Fruit fly (Drosophila melanogaster) whole organism, embryonic: ENCODE measurements around the gene CG11560.

Experiments used
- Awh ChIP-seq: fragments of 200-800 bp; sonication (Bioruptor generic); IDR thresholded peaks from 2 replicates; pipeline ENCODE4, ENCODE4 v1.3.6; 2022; ENCODE audit warnings: missing biosample characterization, missing genetic modification characterization
- BEAF-32 ChIP-seq: fragments of 200-800 bp; sonication (Bioruptor generic); optimal IDR thresholded peaks from 3 replicates; lab custom pipeline; 2017; ENCODE audit warnings: missing biosample characterization, missing genetic modification characterization, mild to moderate bottlenecking, moderate library complexity, missing genetic modification reagents
- Bdp1 ChIP-seq: fragments of 200-800 bp; sonication (Bioruptor generic); optimal IDR thresholded peaks from 3 replicates; lab custom pipeline; 2016; ENCODE audit warnings: missing biosample characterization, missing genetic modification characterization
- CG1024 ChIP-seq: fragments of 200-800 bp; sonication (Bioruptor generic); IDR thresholded peaks from 2 replicates; pipeline ENCODE4 v1.3.6; 2022; ENCODE audit warnings: missing biosample characterization, missing genetic modification characterization
- CG11560 ChIP-seq: fragments of 200-800 bp; sonication (Bioruptor generic); IDR thresholded peaks from 3 replicates; pipeline ENCODE4 v1.3.6; 2022; ENCODE audit warnings: missing biosample characterization, missing genetic modification characterization
- CG11695 ChIP-seq: fragments of 200-800 bp; sonication (Bioruptor generic); IDR thresholded peaks from 3 replicates; pipeline ENCODE4 v1.3.6; 2022; ENCODE audit warnings: missing biosample characterization, missing genetic modification characterization
- CG12155 ChIP-seq: fragments of 200-800 bp; sonication (Bioruptor generic); optimal IDR thresholded peaks from 3 replicates; lab custom pipeline; 2016; ENCODE audit warnings: missing biosample characterization, missing genetic modification characterization
- CG12219 ChIP-seq: fragments of 200-800 bp; sonication (Bioruptor generic); optimal IDR thresholded peaks from 3 replicates; lab custom pipeline; 2018; ENCODE audit warnings: missing biosample characterization, mild to moderate bottlenecking, missing genetic modification characterization
- CG12299 ChIP-seq: fragments of 200-800 bp; sonication (Bioruptor generic); optimal IDR thresholded peaks from 2 replicates; lab custom pipeline; 2018; ENCODE audit warnings: missing biosample characterization, mild to moderate bottlenecking, missing genetic modification characterization
- CG13775 ChIP-seq: fragments of 200-800 bp; sonication (Bioruptor generic); optimal IDR thresholded peaks from 3 replicates; lab custom pipeline; 2017; ENCODE audit warnings: missing biosample characterization, mild to moderate bottlenecking, missing genetic modification characterization
- CG17385 ChIP-seq: fragments of 200-800 bp; sonication (Bioruptor generic); optimal IDR thresholded peaks from 3 replicates; lab custom pipeline; 2018; ENCODE audit warnings: missing biosample characterization, mild to moderate bottlenecking, missing genetic modification characterization
- CG4617 ChIP-seq: fragments of 200-800 bp; sonication (Bioruptor generic); optimal IDR thresholded peaks from 3 replicates; lab custom pipeline; 2016; ENCODE audit warnings: missing biosample characterization, missing genetic modification characterization, borderline replicate concordance
- CG6683 ChIP-seq: fragments of 200-800 bp; sonication (Bioruptor generic); optimal IDR thresholded peaks from 2 replicates; lab custom pipeline; 2017; ENCODE audit warnings: missing biosample characterization, mild to moderate bottlenecking, missing genetic modification characterization, missing genetic modification reagents
- CG6813 ChIP-seq: fragments of 200-800 bp; sonication (Bioruptor generic); optimal IDR thresholded peaks from 2 replicates; lab custom pipeline; 2017; ENCODE audit warnings: missing biosample characterization, missing genetic modification characterization, mild to moderate bottlenecking, moderate library complexity, missing genetic modification reagents
- CG7963 ChIP-seq: fragments of 200-800 bp; sonication (Bioruptor generic); IDR thresholded peaks from 3 replicates; pipeline ENCODE4 v1.3.6; 2022; ENCODE audit warnings: missing biosample characterization, missing genetic modification characterization; ENCODE audit not compliant: partially characterized antibody
- CTCF ChIP-seq: fragments of 200-800 bp; sonication (Bioruptor generic); optimal IDR thresholded peaks from 2 replicates; lab custom pipeline; 2017; ENCODE audit warnings: missing biosample characterization, mild to moderate bottlenecking, missing genetic modification characterization, moderate library complexity
- Chrac-16 ChIP-seq: fragments of 200-800 bp; sonication (Bioruptor generic); optimal IDR thresholded peaks from 3 replicates; lab custom pipeline; 2016; ENCODE audit warnings: missing biosample characterization, missing genetic modification characterization
- CkIIα-i1 ChIP-seq: fragments of 200-800 bp; sonication (Bioruptor generic); IDR thresholded peaks from 2 replicates; pipeline ENCODE4 v1.3.6; 2022; ENCODE audit warnings: missing biosample characterization, missing genetic modification characterization
- D19A ChIP-seq: fragments of 200-800 bp; optimal IDR thresholded peaks from 3 replicates; lab custom pipeline; 2019; ENCODE audit warnings: missing biosample characterization, mild to moderate bottlenecking, missing genetic modification characterization, moderate library complexity
- Dfd ChIP-seq, 2 experiments: fragments of >200 bp; optimal IDR thresholded peaks; 2 replicates each; lab custom pipeline; 2017; ENCODE audit warnings: missing biosample characterization in 2 of 2, missing genetic modification characterization in 2 of 2
- Doc3 ChIP-seq: fragments of 200-800 bp; sonication (Bioruptor generic); IDR thresholded peaks from 3 replicates; pipeline ENCODE4 v1.3.6; 2022; ENCODE audit warnings: missing biosample characterization, missing genetic modification characterization; ENCODE audit not compliant: partially characterized antibody
- Ets65A ChIP-seq: fragments of 200-800 bp; sonication (Bioruptor generic); peaks from one replicate; lab custom pipeline; 2016; ENCODE audit warnings: missing biosample characterization, missing genetic modification characterization
- HLHmδ ChIP-seq: fragments of 200-800 bp; sonication (Bioruptor generic); optimal IDR thresholded peaks from 2 replicates; lab custom pipeline; 2018; ENCODE audit warnings: missing biosample characterization, mild to moderate bottlenecking, missing genetic modification characterization, moderate library complexity
- MBD-R2 ChIP-seq: fragments of 200-800 bp; sonication (Bioruptor generic); IDR thresholded peaks from 2 replicates; pipeline ENCODE4 v1.3.6; 2022; ENCODE audit warnings: missing biosample characterization, missing genetic modification characterization
- Max ChIP-seq: fragments of 200-800 bp; sonication (Bioruptor generic); optimal IDR thresholded peaks from 2 replicates; lab custom pipeline; 2016; ENCODE audit warnings: missing biosample characterization, mild to moderate bottlenecking, missing genetic modification characterization
- Med ChIP-seq: fragments of 200-800 bp; sonication (Bioruptor generic); peaks from one replicate; lab custom pipeline; 2016; ENCODE audit warnings: missing biosample characterization, missing genetic modification characterization, mild to moderate bottlenecking, inconsistent platforms, moderate library complexity
- Myb ChIP-seq: fragments of 200-800 bp; sonication (Bioruptor generic); optimal IDR thresholded peaks from 2 replicates; lab custom pipeline; 2016; ENCODE audit warnings: missing biosample characterization, missing genetic modification characterization
- Poxn ChIP-seq: fragments of 200-800 bp; sonication (Bioruptor generic); IDR thresholded peaks from 2 replicates; pipeline ENCODE4 v1.3.6; 2022; ENCODE audit warnings: missing biosample characterization, missing genetic modification characterization
- Rfx ChIP-seq: fragments of 200-800 bp; sonication (Bioruptor generic); IDR thresholded peaks from 2 replicates; pipeline ENCODE4 v1.3.6; 2022; ENCODE audit warnings: missing biosample characterization, missing genetic modification characterization
- Stat92E ChIP-seq, 3 experiments: fragments of >200 bp in 2 of 3; fragments of 200-800 bp in 1 of 3; sonication (Bioruptor generic) in 1 of 3; optimal IDR thresholded peaks; 2 replicates each; lab custom pipeline; 2017 to 2019; ENCODE audit warnings: missing biosample characterization in 3 of 3, missing genetic modification characterization in 3 of 3, mild to moderate bottlenecking in 1 of 3, moderate library complexity in 1 of 3
- Trl ChIP-seq, 3 experiments: fragments of >200 bp in 2 of 3; fragments of 200-800 bp in 1 of 3; sonication (Bioruptor generic) in 1 of 3; optimal IDR thresholded peaks; 2 replicates in 1 of 3; 3 replicates in 2 of 3; lab custom pipeline; 2016 to 2017; ENCODE audit warnings: missing biosample characterization in 1 of 3, missing genetic modification characterization in 1 of 3
- abd-A ChIP-seq: fragments of 200-800 bp; sonication (Bioruptor generic); optimal IDR thresholded peaks from 3 replicates; lab custom pipeline; 2019; ENCODE audit warnings: missing biosample characterization, mild to moderate bottlenecking, missing genetic modification characterization, moderate library complexity
- ap ChIP-seq: fragments of 200-800 bp; sonication (Bioruptor generic); IDR thresholded peaks from 2 replicates; pipeline ENCODE4 v1.3.6; 2022; ENCODE audit warnings: missing biosample characterization, missing genetic modification characterization
- bbx ChIP-seq: fragments of 200-800 bp; sonication (Bioruptor generic); IDR thresholded peaks from 2 replicates; pipeline ENCODE4 v1.3.6; 2022; ENCODE audit warnings: missing biosample characterization, missing genetic modification characterization; ENCODE audit not compliant: partially characterized antibody
- btn ChIP-seq: fragments of 200-800 bp; sonication (Bioruptor generic); optimal IDR thresholded peaks from 2 replicates; lab custom pipeline; 2016; ENCODE audit warnings: missing biosample characterization, missing genetic modification characterization
- chinmo ChIP-seq: fragments of 200-800 bp; sonication (Bioruptor generic); IDR thresholded peaks from 4 replicates; pipeline ENCODE4 v1.3.6; 2022; ENCODE audit warnings: missing biosample characterization, missing genetic modification characterization; ENCODE audit not compliant: partially characterized antibody
- gfzf ChIP-seq: fragments of 200-800 bp; sonication (Bioruptor generic); optimal IDR thresholded peaks from 2 replicates; lab custom pipeline; 2016; ENCODE audit warnings: missing biosample characterization, mild to moderate bottlenecking, missing genetic modification characterization, moderate library complexity
- lab ChIP-seq: fragments of 200-800 bp; sonication (Bioruptor generic); optimal IDR thresholded peaks from 3 replicates; lab custom pipeline; 2017; ENCODE audit warnings: missing biosample characterization, missing genetic modification characterization, mild to moderate bottlenecking, moderate library complexity, missing genetic modification reagents
- peb ChIP-seq: fragments of 200-800 bp; sonication (Bioruptor generic); IDR thresholded peaks from 2 replicates; pipeline ENCODE4 v1.3.6; 2022; ENCODE audit warnings: missing biosample characterization, missing genetic modification characterization
- prd ChIP-seq, 3 experiments: fragments of >200 bp in 2 of 3; fragments of 200-800 bp in 1 of 3; sonication (Bioruptor generic) in 1 of 3; optimal IDR thresholded peaks in 2 of 3; IDR thresholded peaks in 1 of 3; 2 replicates in 2 of 3; 3 replicates in 1 of 3; pipeline versions ENCODE4 v1.3.6 to Lab custom; 2017 to 2022; ENCODE audit warnings: missing biosample characterization in 1 of 3, missing genetic modification characterization in 1 of 3
- psq ChIP-seq: fragments of 200-800 bp; sonication (Bioruptor generic); optimal IDR thresholded peaks from 2 replicates; lab custom pipeline; 2017; ENCODE audit warnings: missing biosample characterization, missing genetic modification characterization
- pzg ChIP-seq: fragments of 200-800 bp; sonication (Bioruptor generic); optimal IDR thresholded peaks from 3 replicates; lab custom pipeline; 2018; ENCODE audit warnings: missing biosample characterization, mild to moderate bottlenecking, missing genetic modification characterization, moderate library complexity
- seq ChIP-seq: fragments of 200-800 bp; sonication (Bioruptor generic); IDR thresholded peaks from 2 replicates; pipeline ENCODE4 v1.3.6; 2022; ENCODE audit warnings: missing biosample characterization, missing genetic modification characterization
- so ChIP-seq: fragments of 200-800 bp; sonication (Bioruptor generic); IDR thresholded peaks from 3 replicates; pipeline ENCODE4 v1.3.6; 2022; ENCODE audit warnings: missing biosample characterization, missing genetic modification characterization
- tx ChIP-seq: fragments of 200-800 bp; sonication (Bioruptor generic); optimal IDR thresholded peaks from 2 replicates; lab custom pipeline; 2016; ENCODE audit warnings: missing biosample characterization, missing genetic modification characterization
- vfl ChIP-seq: fragments of 200-800 bp; sonication (Bioruptor generic); optimal IDR thresholded peaks from 2 replicates; lab custom pipeline; 2016; ENCODE audit warnings: missing biosample characterization, missing genetic modification characterization
- wdn ChIP-seq: fragments of 200-800 bp; sonication (Bioruptor generic); IDR thresholded peaks from 2 replicates; pipeline ENCODE4 v1.3.6; 2022; ENCODE audit warnings: missing biosample characterization, missing genetic modification characterization

The CG11560 gene

dm6 chr3L:12146970-12147369 is 27.2 kb downstream of the CG11560 start:
- TF ChIP-seq bbx (GFP tag; lab: Robert Waterston, UW) (peak; percentile 35; the same call in 1 of the 2 replicates), psq (GFP tag; lab: Kevin White, UChicago) (peak; percentile 76), Dfd (GFP tag; optimal IDR thresholded peaks at IDR 0.05; lab: Kevin White, UChicago) (no peak), wdn (GFP tag; lab: Robert Waterston, UW) (no peak), CG12155 (GFP tag; lab: Kevin White, UChicago) (peak; percentile 85), Trl (optimal IDR thresholded peaks at IDR 0.05; lab: Kevin White, UChicago) (peak; percentile 64 to 68), Trl (GFP tag; optimal IDR thresholded peaks at IDR 0.05; lab: Kevin White, UChicago) (no peak), Doc3 (0 out of 3 replicates have a peak, but pooled peaks have one; percentile 17)

- TF ChIP-seq CG12219 (GFP tag; lab: Kevin White, UChicago) (no peak), CG1024 (GFP tag; lab: Robert Waterston, UW) (no peak), seq (GFP tag; lab: Robert Waterston, UW) (no peak), CG4617 (no peak), pzg (GFP tag; lab: Kevin White, UChicago) (peak; percentile 29), D19A (tag; lab: Kevin White, UChicago) (no peak), gfzf (peak; percentile 60), BEAF-32 (GFP tag; lab: Kevin White, UChicago) (peak; percentile 7), MBD-R2 (GFP tag; lab: Robert Waterston, UW) (peak; percentile 47; the same call in 1 of the 2 replicates), prd (optimal IDR thresholded peaks at IDR 0.05; lab: Kevin White, UChicago) (no peak), prd (GFP tag; IDR thresholded peaks at IDR 0.05; lab: Robert Waterston, UW) (no peak), Chrac-16 (GFP tag; lab: Kevin White, UChicago) (no peak)
These were observed 29.2 kb downstream of the CG11560 start, which contains the start of gene CG32099 for dm6 chr3L:12149024-12149423. Gene CG32099, plus strand, starts transcription at chr3L:12149273.

- no peak for TF ChIP-seq CG6813 (GFP tag; lab: Kevin White, UChicago)
- no peak for TF ChIP-seq CG12299 (tag; lab: Kevin White, UChicago)
- TF ChIP-seq CG7963, result no peak
- no peak for TF ChIP-seq abd-A (tag; lab: Kevin White, UChicago)
- TF ChIP-seq Stat92E (GFP tag; optimal IDR thresholded peaks at IDR 0.05; lab: Kevin White, UChicago), result no peak
- no peak for TF ChIP-seq Poxn (GFP tag; lab: Robert Waterston, UW)
- no peak for TF ChIP-seq Awh (GFP tag; lab: Robert Waterston, UW)
- TF ChIP-seq Max, result no peak
- TF ChIP-seq chinmo (GFP tag; lab: Robert Waterston, UW), result 0 out of 4 replicates have a peak, but pooled peaks have one; percentile 70
- TF ChIP-seq CG6683 (GFP tag; lab: Kevin White, UChicago), result no peak
- 0 out of 3 replicates have a peak, but pooled peaks have one; percentile 3 for TF ChIP-seq so (GFP tag; lab: Robert Waterston, UW)
- no peak for TF ChIP-seq tx (GFP tag; lab: Kevin White, UChicago)
- TF ChIP-seq CG11695 (GFP tag; lab: Robert Waterston, UW), result no peak
- no peak for TF ChIP-seq btn (GFP tag; lab: Kevin White, UChicago)
- no peak for TF ChIP-seq ap (GFP tag; lab: Robert Waterston, UW)
- TF ChIP-seq Med, result peak; percentile 83
- no peak for TF ChIP-seq Myb (GFP tag; lab: Kevin White, UChicago)
- no peak for TF ChIP-seq CkIIα-i1 (GFP tag; lab: Robert Waterston, UW)
- TF ChIP-seq Bdp1 (GFP tag; lab: Kevin White, UChicago), result no peak
- TF ChIP-seq CG17385 (GFP tag; lab: Kevin White, UChicago), result no peak
- TF ChIP-seq Rfx, result peak; percentile 13; the same call in 1 of the 2 replicates
- TF ChIP-seq CG13775 (GFP tag; lab: Kevin White, UChicago), result no peak
- no peak for TF ChIP-seq lab
- no peak for TF ChIP-seq vfl (GFP tag; lab: Kevin White, UChicago)
- TF ChIP-seq Ets65A (GFP tag; lab: Kevin White, UChicago), result peak; percentile 71
- TF ChIP-seq wdn (GFP tag; lab: Robert Waterston, UW), result no peak
- TF ChIP-seq peb, result no peak
- 0 out of 3 replicates have a peak, but pooled peaks have one; percentile 36 for TF ChIP-seq CG11560
- TF ChIP-seq HLHmδ (GFP tag; lab: Kevin White, UChicago), result no peak
- no peak for TF ChIP-seq CTCF (GFP tag; lab: Kevin White, UChicago)
These were observed 42.4 kb downstream of the CG11560 start for dm6 chr3L:12162156-12162682.
